Worm (Caenorhabditis elegans): Measurements from ENCODE around the gene Y75B12B.10.

DNA sequence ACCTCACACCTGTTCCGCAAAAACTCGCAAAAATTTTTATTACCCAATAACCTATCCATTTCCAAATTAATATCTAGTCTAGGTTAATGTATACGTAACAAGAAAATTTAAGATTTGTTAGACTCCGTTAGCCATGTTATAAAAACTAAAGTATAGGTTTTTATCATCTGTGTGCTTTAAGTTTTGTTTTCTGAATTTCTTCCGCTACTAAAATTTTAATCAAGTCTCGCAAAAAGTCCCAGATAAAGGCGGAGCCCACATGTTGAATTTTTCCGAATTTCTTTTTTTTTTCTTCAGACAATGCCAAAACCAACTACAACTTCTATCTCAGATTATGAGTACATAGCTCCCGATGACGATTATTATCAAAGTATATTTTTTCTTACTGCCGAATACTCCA is 32.3 kb downstream of the Y75B12B.10 start, which contains the start of gene srw-13:
- no peak for TF ChIP-seq T22C8.4 (GFP tag; IDR thresholded peaks at IDR 0.05)
- TF ChIP-seq ztf-29 (GFP tag; IDR thresholded peaks at IDR 0.05): no peak
- no peak for TF ChIP-seq ztf-23 (GFP tag; IDR thresholded peaks at IDR 0.05)
